Worm (Caenorhabditis elegans) whole organism, L4 larva: ENCODE results near the gene ceh-36.

Experiments
- F10B5.3 ChIP-seq: sonication (generic microtip); optimal IDR thresholded peaks from 2 replicates; lab custom pipeline; 2016; ENCODE audit warnings: mild to moderate bottlenecking, missing genetic modification characterization, missing compliant biosample characterization
- F26F4.8 ChIP-seq: fragments of 200-800 bp; sonication (Bioruptor generic); conservative IDR thresholded peaks from 2 replicates; pipeline ENCODE4 v1.3.6; 2022; ENCODE audit warnings: missing genetic modification characterization, missing compliant biosample characterization
- F49E8.2 ChIP-seq: sonication (generic microtip); optimal IDR thresholded peaks from 2 replicates; lab custom pipeline; 2016; ENCODE audit warnings: missing compliant biosample characterization, mild to moderate bottlenecking, missing genetic modification characterization, borderline replicate concordance
- T20F7.1 ChIP-seq: fragments of 200-800 bp; sonication (Bioruptor generic); optimal IDR thresholded peaks from 2 replicates; lab custom pipeline; 2018; ENCODE audit warnings: mild to moderate bottlenecking, missing genetic modification characterization, missing compliant biosample characterization
- Y5F2A.4 ChIP-seq: fragments of 200-800 bp; sonication (Bioruptor generic); optimal IDR thresholded peaks from 2 replicates; lab custom pipeline; 2018; ENCODE audit warnings: mild to moderate bottlenecking, missing genetic modification characterization, missing compliant biosample characterization
- ZK546.5 ChIP-seq, 2 experiments: sonication (generic microtip); optimal IDR thresholded peaks; 2 replicates each; lab custom pipeline; 2017; ENCODE audit warnings: missing biosample characterization in 2 of 2, missing genetic modification characterization in 2 of 2
- aha-1 ChIP-seq: fragments of 150-350 bp; peaks from one replicate; lab custom pipeline; 2014; ENCODE audit warnings: missing biosample characterization, missing genetic modification characterization
- ama-1 ChIP-seq: fragments of 150-350 bp; optimal IDR thresholded peaks from 2 replicates; lab custom pipeline; 2014; ENCODE audit warnings: inconsistent platforms, mixed read lengths
- attf-4 ChIP-seq: sonication (generic microtip); optimal IDR thresholded peaks from 3 replicates; lab custom pipeline; 2017; ENCODE audit warnings: missing biosample characterization, missing genetic modification characterization
- ceh-28 ChIP-seq: fragments of 150-350 bp; optimal IDR thresholded peaks from 2 replicates; lab custom pipeline; 2014; ENCODE audit warnings: missing biosample characterization, missing genetic modification reagents, missing genetic modification characterization
- ceh-44 ChIP-seq: fragments of 200-800 bp; sonication (Bioruptor generic); IDR thresholded peaks from 2 replicates; pipeline ENCODE4 v1.3.6; 2022; ENCODE audit warnings: missing genetic modification reagents, missing genetic modification characterization, missing compliant biosample characterization
- ceh-62 ChIP-seq: sonication (generic microtip); optimal IDR thresholded peaks from 2 replicates; lab custom pipeline; 2017; ENCODE audit warnings: missing biosample characterization, missing genetic modification characterization
- ctbp-1 ChIP-seq: fragments of 200-800 bp; sonication (Bioruptor generic); IDR thresholded peaks from 2 replicates; pipeline ENCODE4 v1.3.6; 2022; ENCODE audit warnings: missing genetic modification reagents, missing genetic modification characterization, missing compliant biosample characterization
- daf-16 ChIP-seq, 3 experiments: sonication (generic microtip); optimal IDR thresholded peaks; 2 replicates each; lab custom pipeline; 2016 to 2017; ENCODE audit warnings: missing genetic modification characterization in 3 of 3, missing genetic modification reagents in 3 of 3, mild to moderate bottlenecking in 2 of 3, missing compliant biosample characterization in 2 of 3, missing biosample characterization in 1 of 3, moderate library complexity in 1 of 3
- dmd-6 ChIP-seq: fragments of 200-800 bp; sonication (Bioruptor generic); IDR thresholded peaks from 2 replicates; pipeline ENCODE4 v1.3.6; 2022; ENCODE audit warnings: missing genetic modification reagents, missing genetic modification characterization, missing compliant biosample characterization
- egl-43 ChIP-seq: fragments of 200-800 bp; sonication (Bioruptor generic); IDR thresholded peaks from 2 replicates; pipeline ENCODE4 v1.3.6; 2022; ENCODE audit warnings: missing genetic modification reagents, missing genetic modification characterization, missing compliant biosample characterization
- hlh-30 ChIP-seq: sonication (generic microtip); optimal IDR thresholded peaks from 2 replicates; lab custom pipeline; 2017; ENCODE audit warnings: antibody characterized with exemption, mild to moderate bottlenecking, missing genetic modification characterization, missing compliant biosample characterization; ENCODE audit not compliant: insufficient read depth
- lim-7 ChIP-seq: fragments of 200-800 bp; sonication (Bioruptor generic); IDR thresholded peaks from 2 replicates; pipeline ENCODE4 v1.3.6; 2022; ENCODE audit warnings: missing genetic modification characterization, missing compliant biosample characterization
- lin-13 ChIP-seq: fragments of 150-350 bp; optimal IDR thresholded peaks from 2 replicates; lab custom pipeline; 2014; ENCODE audit warnings: missing biosample characterization, missing genetic modification reagents, missing genetic modification characterization
- lir-3 ChIP-seq: sonication (generic microtip); optimal IDR thresholded peaks from 2 replicates; lab custom pipeline; 2016; ENCODE audit warnings: mild to moderate bottlenecking, missing genetic modification characterization, missing compliant biosample characterization
- mdl-1 ChIP-seq, 2 experiments: fragments of 150-350 bp in 1 of 2; sonication (generic microtip) in 1 of 2; optimal IDR thresholded peaks; 2 replicates each; lab custom pipeline; 2014 to 2017; ENCODE audit warnings: missing biosample characterization in 2 of 2, missing genetic modification characterization in 2 of 2
- mes-2 ChIP-seq: sonication (generic microtip); optimal IDR thresholded peaks from 2 replicates; lab custom pipeline; 2016; ENCODE audit warnings: missing genotype, mild to moderate bottlenecking, missing genetic modification characterization, missing compliant biosample characterization; ENCODE audit not compliant: poor library complexity, severe bottlenecking
- mxl-2 ChIP-seq: fragments of 200-800 bp; sonication (Bioruptor generic); conservative IDR thresholded peaks from 2 replicates; pipeline ENCODE4 v1.3.6; 2022; ENCODE audit warnings: missing genetic modification reagents, missing genetic modification characterization, missing compliant biosample characterization
- mxl-3 ChIP-seq: fragments of 200-800 bp; sonication (Bioruptor generic); optimal IDR thresholded peaks from 2 replicates; lab custom pipeline; 2018; ENCODE audit warnings: mild to moderate bottlenecking, missing genetic modification characterization, missing compliant biosample characterization
- nhr-111 ChIP-seq: fragments of 200-800 bp; sonication (Bioruptor generic); optimal IDR thresholded peaks from 2 replicates; lab custom pipeline; 2018; ENCODE audit warnings: mild to moderate bottlenecking, missing genetic modification characterization, missing compliant biosample characterization
- nhr-28 ChIP-seq: fragments of 150-350 bp; optimal IDR thresholded peaks from 2 replicates; lab custom pipeline; 2014; ENCODE audit warnings: missing biosample characterization, missing genetic modification characterization
- nhr-41 ChIP-seq: fragments of 200-800 bp; sonication (Bioruptor generic); IDR thresholded peaks from 2 replicates; pipeline ENCODE4 v1.3.6; 2022; ENCODE audit warnings: missing genetic modification reagents, missing genetic modification characterization, missing compliant biosample characterization
- nhr-6 ChIP-seq: fragments of 150-350 bp; optimal IDR thresholded peaks from 2 replicates; lab custom pipeline; 2014; ENCODE audit warnings: missing biosample characterization, missing genetic modification characterization
- pqm-1 ChIP-seq: sonication (generic microtip); optimal IDR thresholded peaks from 2 replicates; lab custom pipeline; 2017; ENCODE audit warnings: missing biosample characterization, missing genetic modification characterization
- skn-1 ChIP-seq: fragments of 150-350 bp; optimal IDR thresholded peaks from 2 replicates; lab custom pipeline; 2014; ENCODE audit warnings: missing biosample characterization, missing genetic modification characterization
- snpc-1.2 ChIP-seq: fragments of 200-800 bp; sonication (Bioruptor generic); IDR thresholded peaks from 2 replicates; pipeline ENCODE4 v1.3.6; 2022; ENCODE audit warnings: missing genetic modification reagents, missing genetic modification characterization, missing compliant biosample characterization
- tag-97 ChIP-seq: fragments of 200-800 bp; sonication (Bioruptor generic); IDR thresholded peaks from 2 replicates; pipeline ENCODE4 v1.3.6; 2022; ENCODE audit warnings: missing genetic modification characterization, missing compliant biosample characterization
- tra-1 ChIP-seq: fragments of 200-800 bp; sonication (Bioruptor generic); IDR thresholded peaks from 2 replicates; pipeline ENCODE4 v1.3.6; 2022; ENCODE audit warnings: missing genetic modification reagents, missing genetic modification characterization, missing compliant biosample characterization
- unc-62 ChIP-seq, 3 experiments: fragments of 150-350 bp in 1 of 3; sonication (generic microtip); optimal IDR thresholded peaks in 2 of 3; peaks in 1 of 3; 1 replicate in 1 of 3; 2 replicates in 2 of 3; lab custom pipeline; 2014 to 2017; ENCODE audit warnings: missing biosample characterization in 3 of 3, missing genetic modification characterization in 3 of 3, missing genetic modification reagents in 3 of 3, missing genotype in 1 of 3
- zip-2 ChIP-seq: fragments of 150-350 bp; optimal IDR thresholded peaks from 2 replicates; lab custom pipeline; 2014; ENCODE audit warnings: missing biosample characterization, missing genetic modification characterization

ceh-36 gene

ce11 chrX:14206321-14206720, 20.0 kb upstream of the ceh-36 start (continued):
- TF ChIP-seq mdl-1 (tag; optimal IDR thresholded peaks at IDR 0.05; lab: Kevin White, UChicago) = no peak
- TF ChIP-seq ZK546.5 (tag; optimal IDR thresholded peaks at IDR 0.05; lab: Kevin White, UChicago) = no peak

- peak in 1 of 2 experiments; percentile 96 for TF ChIP-seq unc-62 (GFP tag; optimal IDR thresholded peaks at IDR 0.05 in 1 of 2; lab: Kevin White, UChicago)
- no peak for TF ChIP-seq unc-62 (tag; optimal IDR thresholded peaks at IDR 0.05; lab: Kevin White, UChicago)
- TF ChIP-seq nhr-28 (tag; lab: Kevin White, UChicago) = peak; percentile 47
- no peak for TF ChIP-seq nhr-111 (GFP tag; lab: Kevin White, UChicago)
- TF ChIP-seq pqm-1 = peak; percentile 77
- TF ChIP-seq dmd-6 = peak; percentile 44; the same call in 1 of the 2 replicates
- TF ChIP-seq attf-4 (tag; lab: Kevin White, UChicago) = no peak
- no peak for TF ChIP-seq Y5F2A.4 (GFP tag; lab: Kevin White, UChicago)
- TF ChIP-seq lim-7 (GFP tag; lab: Robert Waterston, UW) = no peak
- TF ChIP-seq daf-16 (GFP tag; optimal IDR thresholded peaks at IDR 0.05; lab: Kevin White, UChicago) = no peak
- TF ChIP-seq daf-16 (tag; optimal IDR thresholded peaks at IDR 0.05; lab: Kevin White, UChicago) = peak; percentile 14
Observed at ce11 chrX:14194251-14194650, 7.9 kb upstream of the ceh-36 start.

- no peak for TF ChIP-seq snpc-1.2 (GFP tag; lab: Robert Waterston, UW)
Observed at ce11 chrX:14185631-14186030, 735 bp downstream of the ceh-36 start.

ce11 chrX:14182514-14182913, 3.9 kb downstream of the ceh-36 start:
- no peak for TF ChIP-seq T20F7.1 (GFP tag; lab: Kevin White, UChicago)
- no peak for TF ChIP-seq zip-2 (tag; lab: Kevin White, UChicago)
- no peak for TF ChIP-seq tra-1 (GFP tag; lab: Robert Waterston, UW)
- TF ChIP-seq mxl-3 = no peak
- no peak for TF ChIP-seq F10B5.3 (tag; lab: Kevin White, UChicago)
- TF ChIP-seq nhr-41 (GFP tag; lab: Robert Waterston, UW) = no peak
- no peak for TF ChIP-seq tag-97 (GFP tag; lab: Robert Waterston, UW)
- TF ChIP-seq ctbp-1 (GFP tag; lab: Robert Waterston, UW) = no peak
- TF ChIP-seq ceh-44 (GFP tag; lab: Robert Waterston, UW) = no peak
- no peak for TF ChIP-seq lir-3 (tag; lab: Kevin White, UChicago)
- no peak for TF ChIP-seq ceh-28 (tag; lab: Kevin White, UChicago)
- no peak for TF ChIP-seq hlh-30
- TF ChIP-seq lin-13 (GFP tag; lab: Kevin White, UChicago) = no peak
- no peak for TF ChIP-seq mxl-2 (GFP tag; lab: Robert Waterston, UW)
- no peak for TF ChIP-seq mes-2 (tag; lab: Kevin White, UChicago)
- TF ChIP-seq ZK546.5 (tag; optimal IDR thresholded peaks at IDR 0.05; lab: Kevin White, UChicago) = no peak
- no peak for TF ChIP-seq egl-43 (GFP tag; lab: Robert Waterston, UW)

- TF ChIP-seq skn-1 (tag; lab: Kevin White, UChicago) (no peak), aha-1 (no peak), F49E8.2 (tag; lab: Kevin White, UChicago) (no peak), nhr-6 (tag; lab: Kevin White, UChicago) (no peak), ama-1 (lab: Kevin White, UChicago) (no peak), ceh-62 (tag; lab: Kevin White, UChicago) (no peak), F26F4.8 (GFP tag; lab: Robert Waterston, UW) (no peak)
Observed at ce11 chrX:14180151-14180550, 6.2 kb downstream of the ceh-36 start, which contains the start of gene C37E2.3. Gene C37E2.3 (plus strand): TSS chrX:14180451.
